Worm (Caenorhabditis elegans) whole organism, young adult: ENCODE results near the gene Y62H9A.9.

ENCODE experiments used
- B0035.1 ChIP-seq: sonication (generic microtip); optimal IDR thresholded peaks from 2 replicates; lab custom pipeline; 2016; ENCODE audit warnings: missing genetic modification characterization, mild to moderate bottlenecking, missing compliant biosample characterization, missing genotype, missing genetic modification reagents
- F33H1.4 ChIP-seq: fragments of 200-800 bp; sonication (Bioruptor generic); IDR thresholded peaks from 2 replicates; pipeline ENCODE4 v1.3.6; 2022; ENCODE audit warnings: missing genetic modification reagents, missing genetic modification characterization, missing compliant biosample characterization
- F49E8.2 ChIP-seq: sonication (generic microtip); optimal IDR thresholded peaks from 3 replicates; lab custom pipeline; 2017; ENCODE audit warnings: missing genetic modification characterization, mild to moderate bottlenecking, missing compliant biosample characterization, antibody characterized with exemption, moderate library complexity; ENCODE audit not compliant: insufficient read depth
- F57A8.1 ChIP-seq: fragments of 200-800 bp; sonication (Bioruptor generic); optimal IDR thresholded peaks from 2 replicates; lab custom pipeline; 2018; ENCODE audit warnings: mild to moderate bottlenecking, missing genetic modification characterization, moderate library complexity, missing compliant biosample characterization
- Y67H2A.10 ChIP-seq: fragments of 200-800 bp; sonication (Bioruptor generic); conservative IDR thresholded peaks from 2 replicates; pipeline ENCODE4 v1.3.6; 2022; ENCODE audit warnings: missing genetic modification reagents, missing genetic modification characterization, missing compliant biosample characterization
- aptf-3 ChIP-seq: fragments of 200-800 bp; sonication (Bioruptor generic); IDR thresholded peaks from 2 replicates; pipeline ENCODE4 v1.3.6; 2022; ENCODE audit warnings: missing genetic modification characterization, missing compliant biosample characterization
- attf-5 ChIP-seq: fragments of 200-800 bp; sonication (Bioruptor generic); optimal IDR thresholded peaks from 2 replicates; lab custom pipeline; 2018; ENCODE audit warnings: mild to moderate bottlenecking, missing genetic modification characterization, missing compliant biosample characterization
- bed-1 ChIP-seq: fragments of 200-800 bp; sonication (Bioruptor generic); IDR thresholded peaks from 2 replicates; pipeline ENCODE4 v1.3.6; 2022; ENCODE audit warnings: missing genetic modification reagents, missing genetic modification characterization, missing compliant biosample characterization
- bed-2 ChIP-seq: fragments of 200-800 bp; sonication (Bioruptor generic); IDR thresholded peaks from 2 replicates; pipeline ENCODE4 v1.3.6; 2022; ENCODE audit warnings: missing genetic modification reagents, missing genetic modification characterization, missing compliant biosample characterization
- cebp-2 ChIP-seq: fragments of 200-800 bp; sonication (Bioruptor generic); IDR thresholded peaks from 2 replicates; pipeline ENCODE4 v1.3.6; 2022; ENCODE audit warnings: missing genetic modification characterization, missing compliant biosample characterization
- ceh-100 ChIP-seq: fragments of 200-800 bp; sonication (Bioruptor generic); IDR thresholded peaks from 2 replicates; pipeline ENCODE4 v1.3.6; 2022; ENCODE audit warnings: missing genetic modification reagents, missing genetic modification characterization, missing compliant biosample characterization
- ceh-91 ChIP-seq: fragments of 200-800 bp; sonication (Bioruptor generic); IDR thresholded peaks from 2 replicates; pipeline ENCODE4 v1.3.6; 2022; ENCODE audit warnings: missing genetic modification reagents, missing genetic modification characterization, missing compliant biosample characterization
- chd-7 ChIP-seq: sonication (generic microtip); optimal IDR thresholded peaks from 2 replicates; lab custom pipeline; 2016; ENCODE audit warnings: mild to moderate bottlenecking, missing genetic modification characterization, moderate library complexity, missing compliant biosample characterization
- efl-1 ChIP-seq: fragments of 150-350 bp; optimal IDR thresholded peaks from 2 replicates; lab custom pipeline; 2014; ENCODE audit warnings: missing biosample characterization, missing genetic modification reagents, missing genetic modification characterization
- egl-44 ChIP-seq: fragments of 200-800 bp; sonication (Bioruptor generic); IDR thresholded peaks from 2 replicates; pipeline ENCODE4 v1.3.6; 2022; ENCODE audit warnings: missing genetic modification reagents, missing genetic modification characterization, missing compliant biosample characterization
- ekl-4 ChIP-seq: fragments of 200-800 bp; sonication (Bioruptor generic); IDR thresholded peaks from 2 replicates; pipeline ENCODE4 v1.3.6; 2022; ENCODE audit warnings: missing genetic modification reagents, missing genetic modification characterization, missing compliant biosample characterization
- him-1 ChIP-seq: sonication (generic microtip); optimal IDR thresholded peaks from 2 replicates; lab custom pipeline; 2016; ENCODE audit warnings: missing genotype, missing genetic modification reagents, missing genetic modification characterization, missing compliant biosample characterization
- hrde-1 ChIP-seq: sonication (generic microtip); optimal IDR thresholded peaks from 2 replicates; lab custom pipeline; 2016; ENCODE audit warnings: missing genetic modification characterization, mild to moderate bottlenecking, missing compliant biosample characterization, moderate library complexity, missing genotype, missing genetic modification reagents, borderline replicate concordance
- lag-1 ChIP-seq: fragments of 200-800 bp; sonication (Bioruptor generic); IDR thresholded peaks from 2 replicates; pipeline ENCODE4 v1.3.6; 2022; ENCODE audit warnings: missing genetic modification reagents, missing genetic modification characterization, missing compliant biosample characterization
- lin-35 ChIP-seq, 3 experiments: fragments of 150-350 bp in 2 of 3; sonication (generic microtip) in 1 of 3; optimal IDR thresholded peaks; 2 replicates each; lab custom pipeline; 2014 to 2018; ENCODE audit warnings: missing biosample characterization in 3 of 3, missing genetic modification characterization in 3 of 3, missing genetic modification reagents in 3 of 3
- lir-1 ChIP-seq: fragments of 200-800 bp; sonication (Bioruptor generic); conservative IDR thresholded peaks from 2 replicates; pipeline ENCODE4 v1.3.6; 2022; ENCODE audit warnings: missing genetic modification reagents, missing genetic modification characterization, missing compliant biosample characterization
- lsl-1 ChIP-seq: fragments of 200-800 bp; sonication (Bioruptor generic); optimal IDR thresholded peaks from 2 replicates; lab custom pipeline; 2018; ENCODE audit warnings: mild to moderate bottlenecking, missing genetic modification characterization, moderate library complexity, missing compliant biosample characterization
- madf-3 ChIP-seq: fragments of 200-800 bp; sonication (Bioruptor generic); IDR thresholded peaks from 2 replicates; pipeline ENCODE4 v1.3.6; 2022; ENCODE audit warnings: missing genetic modification reagents, missing genetic modification characterization, missing compliant biosample characterization
- mes-4 ChIP-seq: sonication (generic microtip); optimal IDR thresholded peaks from 2 replicates; lab custom pipeline; 2016; ENCODE audit warnings: missing genotype, missing genetic modification characterization, missing compliant biosample characterization
- mxl-1 ChIP-seq: sonication (generic microtip); optimal IDR thresholded peaks from 2 replicates; lab custom pipeline; 2016; ENCODE audit warnings: missing genetic modification characterization, missing compliant biosample characterization
- nhr-179 ChIP-seq: sonication (generic microtip); optimal IDR thresholded peaks from 2 replicates; lab custom pipeline; 2016; ENCODE audit warnings: mild to moderate bottlenecking, missing genetic modification characterization, missing compliant biosample characterization
- nhr-80 ChIP-seq: sonication (generic microtip); optimal IDR thresholded peaks from 2 replicates; lab custom pipeline; 2016; ENCODE audit warnings: missing genetic modification characterization, missing compliant biosample characterization
- pha-4 ChIP-seq: fragments of 150-350 bp; sonication (generic microtip); optimal IDR thresholded peaks from 2 replicates; lab custom pipeline; 2014; ENCODE audit warnings: missing biosample characterization, missing genetic modification reagents, missing genetic modification characterization
- rec-8 ChIP-seq, 2 experiments: sonication (generic microtip); optimal IDR thresholded peaks; 2 replicates each; lab custom pipeline; 2016; ENCODE audit warnings: mild to moderate bottlenecking in 2 of 2, missing genetic modification characterization in 2 of 2, missing genetic modification reagents in 2 of 2, missing genotype in 2 of 2, missing biosample characterization in 1 of 2, missing compliant biosample characterization in 1 of 2, moderate library complexity in 1 of 2
- unc-62 ChIP-seq: fragments of 150-350 bp; optimal IDR thresholded peaks from 2 replicates; lab custom pipeline; 2014; ENCODE audit warnings: missing biosample characterization, missing genetic modification reagents, missing genetic modification characterization
- zfh-2 ChIP-seq: fragments of 200-800 bp; sonication (Bioruptor generic); conservative IDR thresholded peaks from 2 replicates; pipeline ENCODE4 v1.3.6; 2022; ENCODE audit warnings: missing genetic modification reagents, missing genetic modification characterization, missing compliant biosample characterization
- zim-3 ChIP-seq: sonication (generic microtip); optimal IDR thresholded peaks from 2 replicates; lab custom pipeline; 2017; ENCODE audit warnings: mild to moderate bottlenecking, missing genetic modification characterization, moderate library complexity, missing compliant biosample characterization
- ztf-28 ChIP-seq: fragments of 200-800 bp; sonication (Bioruptor generic); IDR thresholded peaks from 2 replicates; pipeline ENCODE4 v1.3.6; 2022; ENCODE audit warnings: missing genetic modification reagents, missing genetic modification characterization, missing compliant biosample characterization

Gene Y62H9A.9

ce11 chrX:11854903-11855302, 43.0 kb downstream of the Y62H9A.9 start, which contains the start of gene F54F7.8:
Gene F54F7.8, minus strand, starts transcription at chrX:11855003.
- no peak for TF ChIP-seq B0035.1
- no peak for TF ChIP-seq lir-1 (GFP tag; lab: Robert Waterston, UW)
- no peak for TF ChIP-seq zim-3

ce11 chrX:11854432-11854831, 43.5 kb downstream of the Y62H9A.9 start:
- TF ChIP-seq nhr-80 (tag; lab: Kevin White, UChicago), result peak; percentile 58
- no peak for TF ChIP-seq unc-62 (GFP tag; lab: Kevin White, UChicago)
- TF ChIP-seq, all 124 proteins: peak for 1

- TF ChIP-seq chd-7 (tag; lab: Kevin White, UChicago) (no peak), rec-8 (tag; optimal IDR thresholded peaks at IDR 0.05; lab: Kevin White, UChicago) (no peak), him-1 (no peak), egl-44 (GFP tag; lab: Robert Waterston, UW) (no peak), mxl-1 (no peak), pha-4 (tag; lab: Kevin White, UChicago) (no peak), F33H1.4 (no peak), zfh-2 (GFP tag; lab: Robert Waterston, UW) (no peak)
Measured at ce11 chrX:11852494-11852893, 45.4 kb downstream of the Y62H9A.9 start, which contains the start of gene xtr-1. Gene xtr-1, plus strand, starts transcription at chrX:11852794.

ce11 chrX:11850572-11850971, 47.4 kb downstream of the Y62H9A.9 start, which contains the start of gene F54F7.14:
Gene F54F7.14, plus strand, starts transcription at chrX:11850872.
- no peak for TF ChIP-seq F57A8.1 (GFP tag; lab: Kevin White, UChicago)
- no peak for TF ChIP-seq ceh-91 (GFP tag; lab: Robert Waterston, UW)
- no peak for TF ChIP-seq aptf-3 (GFP tag; lab: Robert Waterston, UW)
- no peak for TF ChIP-seq nhr-179 (tag; lab: Kevin White, UChicago)
- TF ChIP-seq bed-1 (GFP tag; lab: Robert Waterston, UW), result no peak
- no peak for TF ChIP-seq ztf-28 (GFP tag; lab: Robert Waterston, UW)
- no peak for TF ChIP-seq lag-1 (GFP tag; lab: Robert Waterston, UW)
- no peak for TF ChIP-seq lin-35 (GFP tag; optimal IDR thresholded peaks at IDR 0.05; lab: Kevin White, UChicago)
- TF ChIP-seq ceh-100 (GFP tag; lab: Robert Waterston, UW), result no peak
- TF ChIP-seq bed-2 (GFP tag; lab: Robert Waterston, UW), result no peak
- no peak for TF ChIP-seq rec-8 (tag; optimal IDR thresholded peaks at IDR 0.05; lab: Kevin White, UChicago)
- no peak for TF ChIP-seq lsl-1 (GFP tag; lab: Kevin White, UChicago)
- TF ChIP-seq efl-1, result no peak
- no peak for TF ChIP-seq mxl-1
- TF ChIP-seq ekl-4 (GFP tag; lab: Robert Waterston, UW), result no peak
- TF ChIP-seq attf-5 (GFP tag; lab: Kevin White, UChicago), result no peak
- no peak for TF ChIP-seq Y67H2A.10 (GFP tag; lab: Robert Waterston, UW)
- no peak for TF ChIP-seq madf-3 (GFP tag; lab: Robert Waterston, UW)
- TF ChIP-seq mes-4 (tag; lab: Kevin White, UChicago), result no peak

- TF ChIP-seq F49E8.2 (tag; lab: Kevin White, UChicago) (no peak), hrde-1 (no peak), chd-7 (tag; lab: Kevin White, UChicago) (no peak), cebp-2 (GFP tag; lab: Robert Waterston, UW) (no peak)
- TF ChIP-seq, all 124 proteins: peak for 0
Measured at ce11 chrX:11850082-11850481, 47.9 kb downstream of the Y62H9A.9 start, which contains the start of gene F54F7.3. Gene F54F7.3, minus strand, starts transcription at chrX:11850182.
